Fruit fly (Drosophila melanogaster) whole organism, pupa: ENCODE results near the gene CG42489.

ENCODE experiments used
- CG15710 ChIP-seq: fragments of 200-800 bp; sonication (Bioruptor generic); optimal IDR thresholded peaks from 2 replicates; lab custom pipeline; 2018; ENCODE audit warnings: missing biosample characterization, mild to moderate bottlenecking, missing genetic modification characterization, moderate library complexity
- CG9948 ChIP-seq: fragments of 200-800 bp; sonication (Bioruptor generic); optimal IDR thresholded peaks from 2 replicates; lab custom pipeline; 2018; ENCODE audit warnings: missing biosample characterization, mild to moderate bottlenecking, missing genetic modification characterization, moderate library complexity
- Ets98B ChIP-seq: fragments of 200-800 bp; sonication (Bioruptor generic); IDR thresholded peaks from 2 replicates; pipeline ENCODE4 v1.3.6; 2022; ENCODE audit warnings: missing biosample characterization, missing genetic modification characterization
- rn ChIP-seq: fragments of 200-800 bp; sonication (Bioruptor generic); IDR thresholded peaks from 2 replicates; pipeline ENCODE4 v1.3.6; 2022; ENCODE audit warnings: missing biosample characterization, missing genetic modification characterization

DNA sequence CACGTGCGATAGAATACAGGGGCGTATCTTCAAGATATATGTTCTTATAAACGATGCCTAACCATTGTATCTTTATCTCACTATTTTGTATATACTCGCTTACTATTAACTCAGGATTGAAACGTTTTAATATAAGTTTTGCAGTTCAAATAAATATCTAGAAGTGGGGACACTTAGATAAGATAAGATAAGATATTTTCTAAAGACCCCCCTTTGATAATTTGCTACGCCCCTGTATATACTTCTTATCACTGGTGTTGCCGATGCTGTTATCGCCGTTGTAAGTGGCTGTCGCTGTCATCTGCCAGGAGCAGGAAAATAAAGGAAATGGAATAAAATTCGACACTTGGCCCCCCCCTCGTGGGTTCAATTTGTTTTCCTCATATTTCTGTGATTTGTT, 38.4 kb downstream of the CG42489 start:
- TF ChIP-seq rn, result no peak
- no peak for TF ChIP-seq CG15710 (tag; lab: Kevin White, UChicago)
- TF ChIP-seq Ets98B (GFP tag; lab: Robert Waterston, UW), result no peak
- no peak for TF ChIP-seq CG9948 (tag; lab: Kevin White, UChicago)
